Fruit fly (Drosophila melanogaster): Measurements from ENCODE around the gene CG32814.

CG32814 gene

dm6 chrX:1033066-1033465 lies 6.6 kb upstream of the CG32814 start (continued):
- peak; percentile 13 for TF ChIP-seq lbe (GFP tag; optimal IDR thresholded peaks at IDR 0.05)
- TF ChIP-seq Scr (GFP tag; IDR thresholded peaks at IDR 0.05; ENCODE audit: partially characterized antibody), result peak; percentile 96
- TF ChIP-seq Dbx (GFP tag; IDR thresholded peaks at IDR 0.05), result peak; percentile 59; the same call in 2 of the 3 replicates
- TF ChIP-seq al (GFP tag; IDR thresholded peaks at IDR 0.05), result 0 out of 2 replicates have a peak, but pooled peaks have one; percentile 31
- TF ChIP-seq CG12659 (GFP tag; optimal IDR thresholded peaks at IDR 0.05), result peak; percentile 30
- TF ChIP-seq bbx (GFP tag; IDR thresholded peaks at IDR 0.05; ENCODE audit: partially characterized antibody), result peak; percentile 100
- no peak for TF ChIP-seq CG12104 (GFP tag; optimal IDR thresholded peaks at IDR 0.05)
- no peak for TF ChIP-seq Poxn (GFP tag; IDR thresholded peaks at IDR 0.05)
- TF ChIP-seq CG12942 (GFP tag; optimal IDR thresholded peaks at IDR 0.05), result no peak
- TF ChIP-seq Sox102F (GFP tag; optimal IDR thresholded peaks at IDR 0.05), result no peak
- TF ChIP-seq CG17359 (tag; optimal IDR thresholded peaks at IDR 0.05), result no peak
- TF ChIP-seq bigmax (GFP tag; optimal IDR thresholded peaks at IDR 0.05), result no peak
- no peak for TF ChIP-seq jigr1 (GFP tag; IDR thresholded peaks at IDR 0.05)
- TF ChIP-seq nmo (GFP tag; optimal IDR thresholded peaks at IDR 0.05), result peak; percentile 45
- TF ChIP-seq Ada2b (GFP tag; IDR thresholded peaks at IDR 0.05), result no peak
- TF ChIP-seq gem (tag; optimal IDR thresholded peaks at IDR 0.05), result no peak
- no peak for TF ChIP-seq hkb (optimal IDR thresholded peaks at IDR 0.05)
- no peak for TF ChIP-seq hkb (GFP tag; IDR thresholded peaks at IDR 0.05)
- peak; percentile 72 for TF ChIP-seq slbo (GFP tag; IDR thresholded peaks at IDR 0.05)
- TF ChIP-seq Ssrp (tag; optimal IDR thresholded peaks at IDR 0.05), result no peak
- peak; percentile 4 for TF ChIP-seq CG30403 (GFP tag; optimal IDR thresholded peaks at IDR 0.05)
- peak; percentile 16 for TF ChIP-seq Hsf (GFP tag; optimal IDR thresholded peaks at IDR 0.05)
- peak; percentile 9 for TF ChIP-seq grau (tag; optimal IDR thresholded peaks at IDR 0.05)
- TF ChIP-seq CG1024 (GFP tag; IDR thresholded peaks at IDR 0.05), result no peak
- no peak for TF ChIP-seq CG11247 (GFP tag; IDR thresholded peaks at IDR 0.05)
- TF ChIP-seq CG32772 (GFP tag; IDR thresholded peaks at IDR 0.05), result 0 out of 2 replicates have a peak, but pooled peaks have one; percentile 31
- no peak for TF ChIP-seq Hand (GFP tag; optimal IDR thresholded peaks at IDR 0.05)
- TF ChIP-seq MTF-1 (GFP tag; optimal IDR thresholded peaks at IDR 0.05; ENCODE audit: borderline replicate concordance), result no peak
- TF ChIP-seq CG2116 (GFP tag; optimal IDR thresholded peaks at IDR 0.05), result peak; percentile 76
- peak; percentile 18 for TF ChIP-seq her (GFP tag; optimal IDR thresholded peaks at IDR 0.05)
- no peak for TF ChIP-seq fd96Cb (tag; optimal IDR thresholded peaks at IDR 0.05)
- TF ChIP-seq gro (GFP tag; optimal IDR thresholded peaks at IDR 0.05), result no peak
- no peak for TF ChIP-seq CG17568 (GFP tag; optimal IDR thresholded peaks at IDR 0.05)
- TF ChIP-seq CG34224 (GFP tag; IDR thresholded peaks at IDR 0.05; ENCODE audit: partially characterized antibody), result peak; percentile 98
- TF ChIP-seq gce (GFP tag; IDR thresholded peaks at IDR 0.05), result no peak
- TF ChIP-seq pzg (GFP tag; optimal IDR thresholded peaks at IDR 0.05), result peak; percentile 85
- peak; percentile 99 for TF ChIP-seq hbn (GFP tag; IDR thresholded peaks at IDR 0.05; ENCODE audit: partially characterized antibody)
- TF ChIP-seq CG5953 (GFP tag; IDR thresholded peaks at IDR 0.05), result no peak
- TF ChIP-seq CG2199 (GFP tag; IDR thresholded peaks at IDR 0.05), result no peak
- no peak for TF ChIP-seq dan (GFP tag; IDR thresholded peaks at IDR 0.05)
- no peak for TF ChIP-seq CoRest (tag; optimal IDR thresholded peaks at IDR 0.05)
- TF ChIP-seq caup (GFP tag; optimal IDR thresholded peaks at IDR 0.05; ENCODE audit: severe bottlenecking), result no peak
- TF ChIP-seq pita (GFP tag; optimal IDR thresholded peaks at IDR 0.05), result no peak
- TF ChIP-seq Chrac-16 (GFP tag; optimal IDR thresholded peaks at IDR 0.05), result no peak
- no peak for TF ChIP-seq CG8359 (GFP tag; optimal IDR thresholded peaks at IDR 0.05; ENCODE audit: borderline replicate concordance)
- TF ChIP-seq CG3281 (GFP tag; optimal IDR thresholded peaks at IDR 0.05), result no peak
- peak; percentile 94 for TF ChIP-seq Dll (GFP tag; IDR thresholded peaks at IDR 0.05; ENCODE audit: partially characterized antibody)
- no peak for TF ChIP-seq chif (GFP tag; optimal IDR thresholded peaks at IDR 0.05)
- no peak for TF ChIP-seq CG6683 (GFP tag; optimal IDR thresholded peaks at IDR 0.05)
- TF ChIP-seq E2f1 (GFP tag; IDR thresholded peaks at IDR 0.05), result peak; percentile 49; the same call in 1 of the 2 replicates

Data from whole organism, embryonic.